Fruit fly (Drosophila melanogaster) whole organism, embryonic: ENCODE measurements around the gene odd.

Experiments
- CG2202 ChIP-seq: fragments of 200-800 bp; sonication (Bioruptor generic); optimal IDR thresholded peaks from 2 replicates; lab custom pipeline; 2018; ENCODE audit warnings: missing biosample characterization, mild to moderate bottlenecking, missing genetic modification characterization
- CG7928 ChIP-seq: fragments of 200-800 bp; sonication (Bioruptor generic); optimal IDR thresholded peaks from 2 replicates; lab custom pipeline; 2017; ENCODE audit warnings: missing biosample characterization, mild to moderate bottlenecking, missing genetic modification characterization
- Dref ChIP-seq: fragments of 200-800 bp; sonication (Bioruptor generic); IDR thresholded peaks from 2 replicates; pipeline ENCODE4 v1.3.6; 2022; ENCODE audit warnings: missing biosample characterization, missing genetic modification characterization
- HLH54F ChIP-seq: fragments of 200-800 bp; sonication (Bioruptor generic); optimal IDR thresholded peaks from 3 replicates; lab custom pipeline; 2016; ENCODE audit warnings: missing biosample characterization, missing genetic modification characterization
- phol ChIP-seq: fragments of 200-800 bp; sonication (Bioruptor generic); optimal IDR thresholded peaks from 3 replicates; lab custom pipeline; 2018; ENCODE audit warnings: missing biosample characterization, mild to moderate bottlenecking, missing genetic modification characterization, moderate library complexity
- prd ChIP-seq, 3 experiments: fragments of >200 bp in 2 of 3; fragments of 200-800 bp in 1 of 3; sonication (Bioruptor generic) in 1 of 3; optimal IDR thresholded peaks in 2 of 3; IDR thresholded peaks in 1 of 3; 2 replicates in 2 of 3; 3 replicates in 1 of 3; pipeline versions ENCODE4 v1.3.6 to Lab custom; 2017 to 2022; ENCODE audit warnings: missing biosample characterization in 1 of 3, missing genetic modification characterization in 1 of 3
- slou ChIP-seq: fragments of 200-800 bp; sonication (Bioruptor generic); optimal IDR thresholded peaks from 3 replicates; lab custom pipeline; 2016; ENCODE audit warnings: missing biosample characterization, missing genetic modification characterization

- TF ChIP-seq Dref (GFP tag; lab: Robert Waterston, UW): no peak
- no peak for TF ChIP-seq HLH54F (GFP tag; lab: Kevin White, UChicago)
- no peak for TF ChIP-seq CG7928
- peak; percentile 53 for TF ChIP-seq CG2202
- no peak for TF ChIP-seq prd (optimal IDR thresholded peaks at IDR 0.05; lab: Kevin White, UChicago)
- TF ChIP-seq prd (GFP tag; IDR thresholded peaks at IDR 0.05; lab: Robert Waterston, UW): peak; percentile 80
- TF ChIP-seq phol (tag; lab: Kevin White, UChicago): peak; percentile 52
- TF ChIP-seq slou (GFP tag; lab: Kevin White, UChicago): no peak
These were observed 12.6 kb downstream of the odd start for dm6 chr2L:3594000-3594399.
